Worm (Caenorhabditis elegans) whole organism, L4 larva: Measurements from ENCODE around the gene ttr-23.

Source experiments
- D1046.2 ChIP-seq: fragments of 200-800 bp; sonication (Bioruptor generic); IDR thresholded peaks from 2 replicates; pipeline ENCODE4 v1.3.6; 2022; ENCODE audit warnings: missing genetic modification characterization, missing compliant biosample characterization
- F10B5.3 ChIP-seq: sonication (generic microtip); optimal IDR thresholded peaks from 2 replicates; lab custom pipeline; 2016; ENCODE audit warnings: mild to moderate bottlenecking, missing genetic modification characterization, missing compliant biosample characterization
- F44E2.7 ChIP-seq: fragments of 200-800 bp; sonication (Bioruptor generic); IDR thresholded peaks from 2 replicates; pipeline ENCODE4 v2.1.2; 2022; ENCODE audit warnings: missing genetic modification characterization, missing compliant biosample characterization
- R02D3.7 ChIP-seq: fragments of 150-350 bp; sonication (generic microtip); optimal IDR thresholded peaks from 3 replicates; lab custom pipeline; 2014; ENCODE audit warnings: missing biosample characterization, missing genetic modification characterization
- T26A8.4 ChIP-seq: fragments of 200-800 bp; sonication (Bioruptor generic); IDR thresholded peaks from 2 replicates; pipeline ENCODE4 v1.3.6; 2022; ENCODE audit warnings: missing genetic modification characterization, missing compliant biosample characterization
- ZK337.2 ChIP-seq: fragments of 200-800 bp; sonication (Bioruptor generic); IDR thresholded peaks from 2 replicates; pipeline ENCODE4 v1.3.6; 2022; ENCODE audit warnings: missing genetic modification reagents, missing genetic modification characterization, missing compliant biosample characterization
- aly-2 ChIP-seq: sonication (generic microtip); optimal IDR thresholded peaks from 2 replicates; lab custom pipeline; 2018; ENCODE audit warnings: missing biosample characterization, missing genetic modification characterization
- arid-1 ChIP-seq: fragments of 200-800 bp; sonication (Bioruptor generic); conservative IDR thresholded peaks from 2 replicates; pipeline ENCODE4 v1.3.6; 2022; ENCODE audit warnings: missing genetic modification reagents, missing genetic modification characterization, missing compliant biosample characterization
- ceh-20 ChIP-seq: fragments of 200-800 bp; sonication (Bioruptor generic); IDR thresholded peaks from 2 replicates; pipeline ENCODE4 v1.3.6; 2022; ENCODE audit warnings: missing genetic modification reagents, missing genetic modification characterization, missing compliant biosample characterization
- ceh-28 ChIP-seq: fragments of 150-350 bp; optimal IDR thresholded peaks from 2 replicates; lab custom pipeline; 2014; ENCODE audit warnings: missing biosample characterization, missing genetic modification reagents, missing genetic modification characterization
- ceh-44 ChIP-seq: fragments of 200-800 bp; sonication (Bioruptor generic); IDR thresholded peaks from 2 replicates; pipeline ENCODE4 v1.3.6; 2022; ENCODE audit warnings: missing genetic modification reagents, missing genetic modification characterization, missing compliant biosample characterization
- ceh-82 ChIP-seq: sonication (generic microtip); optimal IDR thresholded peaks from 2 replicates; lab custom pipeline; 2017; ENCODE audit warnings: missing biosample characterization, missing genetic modification characterization
- ctbp-1 ChIP-seq: fragments of 200-800 bp; sonication (Bioruptor generic); IDR thresholded peaks from 2 replicates; pipeline ENCODE4 v1.3.6; 2022; ENCODE audit warnings: missing genetic modification reagents, missing genetic modification characterization, missing compliant biosample characterization
- daf-16 ChIP-seq, 3 experiments: sonication (generic microtip); optimal IDR thresholded peaks; 2 replicates each; lab custom pipeline; 2016 to 2017; ENCODE audit warnings: missing genetic modification characterization in 3 of 3, missing genetic modification reagents in 3 of 3, mild to moderate bottlenecking in 2 of 3, missing compliant biosample characterization in 2 of 3, missing biosample characterization in 1 of 3, moderate library complexity in 1 of 3
- dmd-6 ChIP-seq: fragments of 200-800 bp; sonication (Bioruptor generic); IDR thresholded peaks from 2 replicates; pipeline ENCODE4 v1.3.6; 2022; ENCODE audit warnings: missing genetic modification reagents, missing genetic modification characterization, missing compliant biosample characterization
- dmd-8 ChIP-seq: fragments of 200-800 bp; sonication (Bioruptor generic); IDR thresholded peaks from 2 replicates; pipeline ENCODE4 v1.3.6; 2022; ENCODE audit warnings: missing genetic modification characterization, missing compliant biosample characterization
- dmd-9 ChIP-seq: fragments of 200-800 bp; sonication (Bioruptor generic); IDR thresholded peaks from 2 replicates; pipeline ENCODE4 v1.3.6; 2022; ENCODE audit warnings: missing genetic modification reagents, missing genetic modification characterization, missing compliant biosample characterization
- dpl-1 ChIP-seq: fragments of 150-350 bp; optimal IDR thresholded peaks from 2 replicates; lab custom pipeline; 2014; ENCODE audit warnings: missing biosample characterization, missing genetic modification reagents, missing genetic modification characterization
- dve-1 ChIP-seq: sonication (generic microtip); optimal IDR thresholded peaks from 2 replicates; lab custom pipeline; 2017; ENCODE audit warnings: antibody characterized with exemption, mild to moderate bottlenecking, missing genetic modification characterization, missing compliant biosample characterization; ENCODE audit not compliant: insufficient read depth
- egl-43 ChIP-seq: fragments of 200-800 bp; sonication (Bioruptor generic); IDR thresholded peaks from 2 replicates; pipeline ENCODE4 v1.3.6; 2022; ENCODE audit warnings: missing genetic modification reagents, missing genetic modification characterization, missing compliant biosample characterization
- gei-8 ChIP-seq: fragments of 200-800 bp; sonication (Bioruptor generic); optimal IDR thresholded peaks from 2 replicates; lab custom pipeline; 2018; ENCODE audit warnings: mild to moderate bottlenecking, missing genetic modification characterization, missing compliant biosample characterization
- hmg-1.1 ChIP-seq: fragments of 200-800 bp; sonication (Bioruptor generic); IDR thresholded peaks from 2 replicates; pipeline ENCODE4 v1.3.6; 2022; ENCODE audit warnings: missing genetic modification reagents, missing genetic modification characterization, missing compliant biosample characterization
- jun-1 ChIP-seq: fragments of 150-350 bp; optimal IDR thresholded peaks from 2 replicates; lab custom pipeline; 2014; ENCODE audit warnings: missing biosample characterization, missing genetic modification reagents, missing genetic modification characterization
- lin-1 ChIP-seq: fragments of 200-800 bp; sonication (Bioruptor generic); IDR thresholded peaks from 2 replicates; pipeline ENCODE4 v1.3.6; 2022; ENCODE audit warnings: missing genetic modification reagents, missing genetic modification characterization, missing compliant biosample characterization
- lin-15B ChIP-seq: fragments of 150-350 bp; sonication (generic microtip); optimal IDR thresholded peaks from 3 replicates; lab custom pipeline; 2014; ENCODE audit warnings: missing biosample characterization, missing genetic modification characterization
- lin-38 ChIP-seq: fragments of 200-800 bp; sonication (Bioruptor generic); IDR thresholded peaks from 2 replicates; pipeline ENCODE4 v1.3.6; 2022; ENCODE audit warnings: missing genetic modification reagents, missing genetic modification characterization, missing compliant biosample characterization
- lin-39 ChIP-seq: fragments of 150-350 bp; optimal IDR thresholded peaks from 2 replicates; lab custom pipeline; 2014; ENCODE audit warnings: missing biosample characterization, missing genetic modification reagents, missing genetic modification characterization
- lir-3 ChIP-seq: sonication (generic microtip); optimal IDR thresholded peaks from 2 replicates; lab custom pipeline; 2016; ENCODE audit warnings: mild to moderate bottlenecking, missing genetic modification characterization, missing compliant biosample characterization
- lsy-2 ChIP-seq, 2 experiments: fragments of 150-350 bp in 1 of 2; sonication (generic microtip) in 1 of 2; optimal IDR thresholded peaks; 2 replicates each; lab custom pipeline; 2014 to 2017; ENCODE audit warnings: missing biosample characterization in 2 of 2, missing genetic modification characterization in 2 of 2
- madf-5 ChIP-seq, 2 experiments: fragments of 200-800 bp; sonication (Bioruptor generic); IDR thresholded peaks; 2 replicates each; pipeline ENCODE4 v1.3.6; 2022; ENCODE audit warnings: missing compliant biosample characterization in 2 of 2, missing genetic modification characterization in 2 of 2
- madf-9 ChIP-seq: fragments of 200-800 bp; sonication (Bioruptor generic); conservative IDR thresholded peaks from 2 replicates; pipeline ENCODE4 v1.3.6; 2022; ENCODE audit warnings: missing genetic modification reagents, missing genetic modification characterization, missing compliant biosample characterization
- mdl-1 ChIP-seq, 2 experiments: fragments of 150-350 bp in 1 of 2; sonication (generic microtip) in 1 of 2; optimal IDR thresholded peaks; 2 replicates each; lab custom pipeline; 2014 to 2017; ENCODE audit warnings: missing biosample characterization in 2 of 2, missing genetic modification characterization in 2 of 2
- mdt-29 ChIP-seq: fragments of 200-800 bp; sonication (Bioruptor generic); IDR thresholded peaks from 2 replicates; pipeline ENCODE4 v1.3.6; 2022; ENCODE audit warnings: missing genetic modification reagents, missing genetic modification characterization, missing compliant biosample characterization
- mxl-2 ChIP-seq: fragments of 200-800 bp; sonication (Bioruptor generic); conservative IDR thresholded peaks from 2 replicates; pipeline ENCODE4 v1.3.6; 2022; ENCODE audit warnings: missing genetic modification reagents, missing genetic modification characterization, missing compliant biosample characterization
- mxl-3 ChIP-seq: fragments of 200-800 bp; sonication (Bioruptor generic); optimal IDR thresholded peaks from 2 replicates; lab custom pipeline; 2018; ENCODE audit warnings: mild to moderate bottlenecking, missing genetic modification characterization, missing compliant biosample characterization
- nhr-102 ChIP-seq: sonication (generic microtip); optimal IDR thresholded peaks from 2 replicates; lab custom pipeline; 2016; ENCODE audit warnings: mild to moderate bottlenecking, missing genetic modification characterization, moderate library complexity, missing compliant biosample characterization
- nhr-111 ChIP-seq: fragments of 200-800 bp; sonication (Bioruptor generic); optimal IDR thresholded peaks from 2 replicates; lab custom pipeline; 2018; ENCODE audit warnings: mild to moderate bottlenecking, missing genetic modification characterization, missing compliant biosample characterization
- nhr-25 ChIP-seq: sonication (generic microtip); optimal IDR thresholded peaks from 2 replicates; lab custom pipeline; 2017; ENCODE audit warnings: missing genetic modification characterization, mild to moderate bottlenecking, missing compliant biosample characterization, antibody characterized with exemption, moderate library complexity, borderline replicate concordance; ENCODE audit not compliant: insufficient read depth
- nhr-48 ChIP-seq: sonication (generic microtip); optimal IDR thresholded peaks from 2 replicates; lab custom pipeline; 2016; ENCODE audit warnings: mild to moderate bottlenecking, missing genetic modification characterization, missing compliant biosample characterization
- pha-4 ChIP-seq, 2 experiments: fragments of 150-350 bp in 1 of 2; fragments of 200-800 bp in 1 of 2; sonication (Bioruptor generic) in 1 of 2; IDR thresholded peaks in 1 of 2; optimal IDR thresholded peaks in 1 of 2; 2 replicates each; pipeline versions ENCODE4 v1.3.6 to Lab custom; 2014 to 2022; ENCODE audit warnings: missing genetic modification characterization in 2 of 2, missing genetic modification reagents in 2 of 2, missing biosample characterization in 1 of 2, missing compliant biosample characterization in 1 of 2
- pqm-1 ChIP-seq: sonication (generic microtip); optimal IDR thresholded peaks from 2 replicates; lab custom pipeline; 2017; ENCODE audit warnings: missing biosample characterization, missing genetic modification characterization
- rbr-2 ChIP-seq: sonication (generic microtip); optimal IDR thresholded peaks from 2 replicates; lab custom pipeline; 2016; ENCODE audit warnings: missing genotype, missing genetic modification characterization, missing compliant biosample characterization
- saeg-2 ChIP-seq: fragments of 200-800 bp; sonication (Bioruptor generic); IDR thresholded peaks from 2 replicates; pipeline ENCODE4 v1.3.6; 2022; ENCODE audit warnings: missing genetic modification reagents, missing genetic modification characterization, missing compliant biosample characterization
- set-16 ChIP-seq: fragments of 200-800 bp; sonication (Bioruptor generic); IDR thresholded peaks from 2 replicates; pipeline ENCODE4 v1.3.6; 2022; ENCODE audit warnings: missing genetic modification reagents, missing genetic modification characterization, missing compliant biosample characterization
- unc-39 ChIP-seq: sonication (generic microtip); optimal IDR thresholded peaks from 2 replicates; lab custom pipeline; 2017; ENCODE audit warnings: missing biosample characterization, missing genetic modification characterization
- unc-62 ChIP-seq, 3 experiments: fragments of 150-350 bp in 1 of 3; sonication (generic microtip); optimal IDR thresholded peaks in 2 of 3; peaks in 1 of 3; 1 replicate in 1 of 3; 2 replicates in 2 of 3; lab custom pipeline; 2014 to 2017; ENCODE audit warnings: missing biosample characterization in 3 of 3, missing genetic modification characterization in 3 of 3, missing genetic modification reagents in 3 of 3, missing genotype in 1 of 3
- vab-7 ChIP-seq: fragments of 200-800 bp; sonication (Bioruptor generic); IDR thresholded peaks from 2 replicates; pipeline ENCODE4 v1.3.6; 2022; ENCODE audit warnings: missing genetic modification reagents, missing genetic modification characterization, missing compliant biosample characterization
- zag-1 ChIP-seq: fragments of 150-350 bp; optimal IDR thresholded peaks from 2 replicates; lab custom pipeline; 2014; ENCODE audit warnings: missing biosample characterization, missing genetic modification characterization
- zfp-2 ChIP-seq: sonication (generic microtip); optimal IDR thresholded peaks from 2 replicates; lab custom pipeline; 2016; ENCODE audit warnings: mild to moderate bottlenecking, missing genetic modification characterization, missing compliant biosample characterization

The ttr-23 gene

ce11 chrV:10578938-10579337, 10.7 kb downstream of the ttr-23 start, which contains the start of the genes erh-1 and lpd-9 (continued):
- TF ChIP-seq set-16 (GFP tag; lab: Robert Waterston, UW) (no peak), pha-4 (GFP tag; IDR thresholded peaks at IDR 0.05; lab: Robert Waterston, UW) (peak; percentile 62; the same call in 1 of the 2 replicates), pha-4 (tag; optimal IDR thresholded peaks at IDR 0.05; lab: Kevin White, UChicago) (peak; percentile 82), madf-5 (GFP tag; IDR thresholded peaks at IDR 0.05; lab: Robert Waterston, UW) (no peak), T26A8.4 (GFP tag; lab: Robert Waterston, UW) (peak; percentile 82; the same call in 1 of the 2 replicates), hmg-1.1 (GFP tag; lab: Robert Waterston, UW) (peak; percentile 76; the same call in 1 of the 2 replicates), zag-1 (no peak), lir-3 (tag; lab: Kevin White, UChicago) (no peak), dve-1 (tag; lab: Kevin White, UChicago) (peak; percentile 69), nhr-25 (tag; lab: Kevin White, UChicago) (no peak), ctbp-1 (GFP tag; lab: Robert Waterston, UW) (peak; percentile 28; the same call in 1 of the 2 replicates), ceh-20 (GFP tag; lab: Robert Waterston, UW) (peak; percentile 78), nhr-102 (tag; lab: Kevin White, UChicago) (peak; percentile 76), R02D3.7 (tag; lab: Kevin White, UChicago) (no peak), jun-1 (tag; lab: Kevin White, UChicago) (no peak), gei-8 (GFP tag; lab: Kevin White, UChicago) (no peak), aly-2 (tag; lab: Kevin White, UChicago) (no peak), pqm-1 (tag; lab: Kevin White, UChicago) (no peak), mdt-29 (GFP tag; lab: Robert Waterston, UW) (0 out of 2 replicates have a peak, but pooled peaks have one; percentile 29), arid-1 (GFP tag; lab: Robert Waterston, UW) (0 out of 2 replicates have a peak, but pooled peaks have one; percentile 24), lin-39 (tag; lab: Kevin White, UChicago) (no peak), ceh-44 (GFP tag; lab: Robert Waterston, UW) (no peak), unc-39 (tag; lab: Kevin White, UChicago) (no peak), lin-38 (GFP tag; lab: Robert Waterston, UW) (peak; percentile 84), dmd-8 (no peak), D1046.2 (GFP tag; lab: Robert Waterston, UW) (no peak), vab-7 (no peak), nhr-48 (peak; percentile 66), unc-62 (GFP tag; optimal IDR thresholded peaks at IDR 0.05 in 1 of 2; lab: Kevin White, UChicago) (no peak), unc-62 (tag; optimal IDR thresholded peaks at IDR 0.05; lab: Kevin White, UChicago) (no peak), dmd-6 (peak; percentile 73), ZK337.2 (GFP tag; lab: Robert Waterston, UW) (no peak), mxl-2 (GFP tag; lab: Robert Waterston, UW) (no peak), ceh-82 (tag; lab: Kevin White, UChicago) (no peak), zfp-2 (tag; lab: Kevin White, UChicago) (peak; percentile 20), dpl-1 (GFP tag; lab: Kevin White, UChicago) (peak; percentile 80), ceh-28 (no peak), rbr-2 (peak; percentile 77), mdl-1 (tag; optimal IDR thresholded peaks at IDR 0.05; lab: Kevin White, UChicago) (peak in 1 of 2 experiments; percentile 32), lin-15B (tag; lab: Kevin White, UChicago) (no peak), lin-1 (GFP tag; lab: Robert Waterston, UW) (no peak), mxl-3 (GFP tag; lab: Kevin White, UChicago) (peak; percentile 26), daf-16 (GFP tag; optimal IDR thresholded peaks at IDR 0.05; lab: Kevin White, UChicago) (peak in 1 of 2 experiments; percentile 43), daf-16 (tag; optimal IDR thresholded peaks at IDR 0.05; lab: Kevin White, UChicago) (peak; percentile 58), dmd-9 (GFP tag; lab: Robert Waterston, UW) (no peak), lsy-2 (tag; optimal IDR thresholded peaks at IDR 0.05; lab: Kevin White, UChicago) (no peak), nhr-111 (no peak), F10B5.3 (tag; lab: Kevin White, UChicago) (peak; percentile 49), madf-9 (GFP tag; lab: Robert Waterston, UW) (no peak), egl-43 (no peak), saeg-2 (GFP tag; lab: Robert Waterston, UW) (no peak), F44E2.7 (GFP tag; lab: Robert Waterston, UW) (no peak)
